Fruit fly (Drosophila melanogaster): ENCODE measurements around the gene pcx.

- no peak for TF ChIP-seq psq (optimal IDR thresholded peaks at IDR 0.05)
- TF ChIP-seq Myc (optimal IDR thresholded peaks at IDR 0.05), result no peak
- TF ChIP-seq h (optimal IDR thresholded peaks at IDR 0.05), result no peak
- TF ChIP-seq insv (optimal IDR thresholded peaks at IDR 0.05), result no peak
- no peak for TF ChIP-seq ttk (optimal IDR thresholded peaks at IDR 0.05)
- no peak for TF ChIP-seq Sin3A (optimal IDR thresholded peaks at IDR 0.05)
These were observed 16.7 kb downstream of the pcx start, which contains the start of gene kz for dm6 chrX:2241842-2242241.

Data from Kc167 (cell line).